Worm (Caenorhabditis elegans) whole organism, L1 larva: ENCODE data around the gene dec-7.

Experiments used
- ceh-82 ChIP-seq, 3 experiments: fragments of 150-350 bp in 1 of 3; sonication (generic microtip) in 2 of 3; optimal IDR thresholded peaks; 2 replicates each; lab custom pipeline; 2014 to 2017; ENCODE audit warnings: missing biosample characterization in 3 of 3, missing genetic modification characterization in 3 of 3
- egl-27 ChIP-seq, 2 experiments: fragments of 150-350 bp in 1 of 2; sonication (generic microtip); optimal IDR thresholded peaks; 3 replicates each; lab custom pipeline; 2017 to 2018; ENCODE audit warnings: missing biosample characterization in 2 of 2, missing genetic modification characterization in 2 of 2, missing genetic modification reagents in 2 of 2
- elt-2 ChIP-seq: sonication (generic microtip); optimal IDR thresholded peaks from 2 replicates; lab custom pipeline; 2016; ENCODE audit warnings: missing genetic modification characterization, mild to moderate bottlenecking, inconsistent platforms, missing compliant biosample characterization, missing genetic modification reagents
- lsy-2 ChIP-seq, 2 experiments: fragments of 150-350 bp; optimal IDR thresholded peaks; 2 replicates each; lab custom pipeline; 2014; ENCODE audit warnings: missing biosample characterization in 2 of 2, missing genetic modification characterization in 2 of 2
- nhr-12 ChIP-seq: sonication (generic microtip); optimal IDR thresholded peaks from 2 replicates; lab custom pipeline; 2017; ENCODE audit warnings: missing biosample characterization, missing genetic modification characterization
- nhr-237 ChIP-seq: fragments of 150-350 bp; optimal IDR thresholded peaks from 2 replicates; lab custom pipeline; 2014; ENCODE audit warnings: missing biosample characterization, missing genetic modification characterization
- nhr-28 ChIP-seq: fragments of 150-350 bp; optimal IDR thresholded peaks from 2 replicates; lab custom pipeline; 2014; ENCODE audit warnings: missing biosample characterization, missing genetic modification characterization
- pqm-1 ChIP-seq: sonication (generic microtip); optimal IDR thresholded peaks from 3 replicates; lab custom pipeline; 2017; ENCODE audit warnings: missing biosample characterization, missing genetic modification characterization
- rnt-1 ChIP-seq: sonication (generic microtip); optimal IDR thresholded peaks from 2 replicates; lab custom pipeline; 2016; ENCODE audit warnings: mild to moderate bottlenecking, missing genetic modification characterization, moderate library complexity, missing compliant biosample characterization
- skn-1 ChIP-seq: fragments of 150-350 bp; optimal IDR thresholded peaks from 2 replicates; lab custom pipeline; 2014; ENCODE audit warnings: missing biosample characterization, missing genetic modification characterization
- unc-62 ChIP-seq: fragments of 150-350 bp; optimal IDR thresholded peaks from 2 replicates; lab custom pipeline; 2014; ENCODE audit warnings: missing biosample characterization, missing genetic modification reagents, missing genetic modification characterization

- TF ChIP-seq pqm-1 (tag; lab: Kevin White, UChicago) = no peak
- TF ChIP-seq egl-27 (tag; optimal IDR thresholded peaks at IDR 0.05; lab: Kevin White, UChicago) = no peak
- no peak for TF ChIP-seq elt-2 (tag; lab: Kevin White, UChicago)
- no peak for TF ChIP-seq skn-1 (tag; lab: Kevin White, UChicago)
- TF ChIP-seq nhr-28 (tag; lab: Kevin White, UChicago) = no peak
- TF ChIP-seq ceh-82 (tag; optimal IDR thresholded peaks at IDR 0.05; lab: Kevin White, UChicago) = no peak
- no peak for TF ChIP-seq nhr-237 (tag; lab: Kevin White, UChicago)
- no peak for TF ChIP-seq unc-62 (GFP tag; lab: Kevin White, UChicago)
- TF ChIP-seq rnt-1 (tag; lab: Kevin White, UChicago) = no peak
- TF ChIP-seq lsy-2 (tag; optimal IDR thresholded peaks at IDR 0.05; lab: Kevin White, UChicago) = no peak
- TF ChIP-seq nhr-12 (tag; lab: Kevin White, UChicago) = no peak
Measured at ce11 chrIII:9984604-9985003, 52.4 kb downstream of the dec-7 start.
